Fruit fly (Drosophila melanogaster) whole organism, prepupa: ENCODE measurements around the gene Sfp33A2.

Experiments
- CG10631 ChIP-seq: fragments of 200-800 bp; sonication (Bioruptor generic); optimal IDR thresholded peaks from 2 replicates; lab custom pipeline; 2016; ENCODE audit warnings: missing biosample characterization, missing genetic modification characterization
- CG10669 ChIP-seq: fragments of 200-800 bp; sonication (Bioruptor generic); optimal IDR thresholded peaks from 3 replicates; lab custom pipeline; 2018; ENCODE audit warnings: missing biosample characterization, mild to moderate bottlenecking, missing genetic modification characterization, moderate library complexity
- CG11294 ChIP-seq: fragments of 200-800 bp; sonication (Bioruptor generic); IDR thresholded peaks from 2 replicates; pipeline ENCODE4 v1.3.6; 2022; ENCODE audit warnings: missing biosample characterization, missing genetic modification characterization
- CG11762 ChIP-seq: fragments of 200-800 bp; sonication (Bioruptor generic); optimal IDR thresholded peaks from 3 replicates; lab custom pipeline; 2016; ENCODE audit warnings: missing biosample characterization, missing genetic modification characterization; ENCODE audit not compliant: insufficient read depth
- CG11902 ChIP-seq: fragments of 200-800 bp; sonication (Bioruptor generic); optimal IDR thresholded peaks from 3 replicates; lab custom pipeline; 2016; ENCODE audit warnings: missing biosample characterization, missing genetic modification characterization
- CG15336 ChIP-seq: fragments of 200-800 bp; sonication (Bioruptor generic); IDR thresholded peaks from 2 replicates; pipeline ENCODE4 v1.3.6; 2022; ENCODE audit warnings: missing biosample characterization, missing genetic modification characterization
- CG1621 ChIP-seq: fragments of 200-800 bp; sonication (Bioruptor generic); optimal IDR thresholded peaks from 3 replicates; lab custom pipeline; 2018; ENCODE audit warnings: missing biosample characterization, mild to moderate bottlenecking, missing genetic modification characterization
- CG16779 ChIP-seq: fragments of 200-800 bp; sonication (Bioruptor generic); optimal IDR thresholded peaks from 3 replicates; lab custom pipeline; 2017; ENCODE audit warnings: missing biosample characterization, mild to moderate bottlenecking, missing genetic modification characterization
- CG3032 ChIP-seq: fragments of 200-800 bp; optimal IDR thresholded peaks from 2 replicates; lab custom pipeline; 2019; ENCODE audit warnings: missing biosample characterization, mild to moderate bottlenecking, missing genetic modification characterization, moderate library complexity
- CG32006 ChIP-seq: fragments of 200-800 bp; sonication (Bioruptor generic); optimal IDR thresholded peaks from 3 replicates; lab custom pipeline; 2017; ENCODE audit warnings: missing biosample characterization, mild to moderate bottlenecking, missing genetic modification characterization
- CG3919 ChIP-seq: fragments of 200-800 bp; sonication (Bioruptor generic); optimal IDR thresholded peaks from 3 replicates; lab custom pipeline; 2016; ENCODE audit warnings: missing biosample characterization, missing genetic modification characterization
- CG4318 ChIP-seq: fragments of 200-800 bp; sonication (Bioruptor generic); optimal IDR thresholded peaks from 3 replicates; lab custom pipeline; 2017; ENCODE audit warnings: missing biosample characterization, mild to moderate bottlenecking, missing genetic modification characterization
- CG6163 ChIP-seq: fragments of 200-800 bp; sonication (Bioruptor generic); IDR thresholded peaks from 3 replicates; pipeline ENCODE4 v1.3.6; 2022; ENCODE audit warnings: missing biosample characterization, missing genetic modification characterization
- CG6276 ChIP-seq: fragments of 200-800 bp; sonication (Bioruptor generic); optimal IDR thresholded peaks from 2 replicates; lab custom pipeline; 2017; ENCODE audit warnings: missing biosample characterization, mild to moderate bottlenecking, missing genetic modification characterization
- CG6808 ChIP-seq: fragments of 200-800 bp; sonication (Bioruptor generic); optimal IDR thresholded peaks from 3 replicates; lab custom pipeline; 2017; ENCODE audit warnings: missing biosample characterization, missing genetic modification characterization, mild to moderate bottlenecking, moderate library complexity, missing genetic modification reagents
- CG6854 ChIP-seq: fragments of 200-800 bp; sonication (Bioruptor generic); optimal IDR thresholded peaks from 2 replicates; lab custom pipeline; 2017; ENCODE audit warnings: missing biosample characterization, mild to moderate bottlenecking, missing genetic modification characterization
- CG7368 ChIP-seq: fragments of 200-800 bp; sonication (Bioruptor generic); optimal IDR thresholded peaks from 3 replicates; lab custom pipeline; 2016; ENCODE audit warnings: missing biosample characterization, missing genetic modification characterization
- CG8119 ChIP-seq: fragments of 200-800 bp; sonication (Bioruptor generic); IDR thresholded peaks from 3 replicates; pipeline ENCODE4 v1.3.6; 2022; ENCODE audit warnings: missing biosample characterization, missing genetic modification characterization
- CG8319 ChIP-seq: fragments of 200-800 bp; sonication (Bioruptor generic); optimal IDR thresholded peaks from 3 replicates; lab custom pipeline; 2016; ENCODE audit warnings: missing biosample characterization, missing genetic modification characterization
- CG8632 ChIP-seq: fragments of 200-800 bp; sonication (Bioruptor generic); optimal IDR thresholded peaks from 3 replicates; lab custom pipeline; 2016; ENCODE audit warnings: missing biosample characterization, missing genetic modification characterization
- CG9139 ChIP-seq: fragments of 200-800 bp; sonication (Bioruptor generic); optimal IDR thresholded peaks from 3 replicates; lab custom pipeline; 2017; ENCODE audit warnings: missing biosample characterization, mild to moderate bottlenecking, missing genetic modification characterization
- Eip75B ChIP-seq: fragments of 200-800 bp; sonication (Bioruptor generic); optimal IDR thresholded peaks from 3 replicates; lab custom pipeline; 2016; ENCODE audit warnings: missing biosample characterization, missing genetic modification characterization
- Eip78C ChIP-seq: fragments of 200-800 bp; sonication (Bioruptor generic); peaks from one replicate; lab custom pipeline; 2016; ENCODE audit warnings: missing biosample characterization, missing genetic modification characterization
- Eip93F ChIP-seq: fragments of 200-800 bp; sonication (Bioruptor generic); optimal IDR thresholded peaks from 2 replicates; lab custom pipeline; 2016; ENCODE audit warnings: missing biosample characterization, mild to moderate bottlenecking, missing genetic modification characterization
- Ets96B ChIP-seq: fragments of 200-800 bp; optimal IDR thresholded peaks from 2 replicates; lab custom pipeline; 2019; ENCODE audit warnings: missing biosample characterization, mild to moderate bottlenecking, missing genetic modification characterization, moderate library complexity
- Gug ChIP-seq: fragments of 200-800 bp; sonication (Bioruptor generic); IDR thresholded peaks from 2 replicates; pipeline ENCODE4 v1.3.6; 2022; ENCODE audit warnings: missing biosample characterization, missing genetic modification characterization
- Hr38 ChIP-seq: sonication (Bioruptor generic); optimal IDR thresholded peaks from 2 replicates; lab custom pipeline; 2016; ENCODE audit warnings: missing biosample characterization, missing genetic modification characterization
- Hr39 ChIP-seq: fragments of 200-800 bp; sonication (Bioruptor generic); optimal IDR thresholded peaks from 2 replicates; lab custom pipeline; 2016; ENCODE audit warnings: missing biosample characterization, missing genetic modification characterization
- Hr4 ChIP-seq: fragments of 200-800 bp; sonication (Bioruptor generic); optimal IDR thresholded peaks from 3 replicates; lab custom pipeline; 2016; ENCODE audit warnings: missing biosample characterization, missing genetic modification characterization
- Met ChIP-seq: fragments of 200-800 bp; sonication (Bioruptor generic); optimal IDR thresholded peaks from 3 replicates; lab custom pipeline; 2016; ENCODE audit warnings: missing biosample characterization, missing genetic modification characterization
- OdsH ChIP-seq: fragments of 200-800 bp; sonication (Bioruptor generic); optimal IDR thresholded peaks from 3 replicates; lab custom pipeline; 2016; ENCODE audit warnings: missing biosample characterization, missing genetic modification characterization
- Sox102F ChIP-seq: fragments of 200-800 bp; sonication (Bioruptor generic); optimal IDR thresholded peaks from 2 replicates; lab custom pipeline; 2016; ENCODE audit warnings: missing biosample characterization, mild to moderate bottlenecking, missing genetic modification characterization
- Sox14 ChIP-seq: fragments of 200-800 bp; sonication (Bioruptor generic); optimal IDR thresholded peaks from 3 replicates; lab custom pipeline; 2016; ENCODE audit warnings: missing biosample characterization, missing genetic modification characterization
- Sox15 ChIP-seq: fragments of 200-800 bp; sonication (Bioruptor generic); optimal IDR thresholded peaks from 3 replicates; lab custom pipeline; 2016; ENCODE audit warnings: missing biosample characterization, missing genetic modification characterization
- achi ChIP-seq: fragments of 200-800 bp; sonication (Bioruptor generic); optimal IDR thresholded peaks from 3 replicates; lab custom pipeline; 2016; ENCODE audit warnings: missing biosample characterization, missing genetic modification characterization
- acj6 ChIP-seq: fragments of 200-800 bp; sonication (Bioruptor generic); optimal IDR thresholded peaks from 3 replicates; lab custom pipeline; 2016; ENCODE audit warnings: missing biosample characterization, missing genetic modification characterization
- dac ChIP-seq: fragments of 200-800 bp; sonication (Bioruptor generic); optimal IDR thresholded peaks from 2 replicates; lab custom pipeline; 2017; ENCODE audit warnings: missing biosample characterization, mild to moderate bottlenecking, missing genetic modification characterization
- esn ChIP-seq: fragments of 200-800 bp; sonication (Bioruptor generic); optimal IDR thresholded peaks from 2 replicates; lab custom pipeline; 2016; ENCODE audit warnings: missing biosample characterization, mild to moderate bottlenecking, missing genetic modification characterization, moderate library complexity
- fd59A ChIP-seq: fragments of 200-800 bp; sonication (Bioruptor generic); optimal IDR thresholded peaks from 2 replicates; lab custom pipeline; 2017; ENCODE audit warnings: missing biosample characterization, mild to moderate bottlenecking, missing genetic modification characterization, missing genetic modification reagents
- fd85E ChIP-seq: fragments of 200-800 bp; sonication (Bioruptor generic); optimal IDR thresholded peaks from 3 replicates; lab custom pipeline; 2016; ENCODE audit warnings: missing biosample characterization, missing genetic modification characterization
- lz ChIP-seq: fragments of 200-800 bp; sonication (Bioruptor generic); optimal IDR thresholded peaks from 3 replicates; lab custom pipeline; 2016; ENCODE audit warnings: missing biosample characterization, missing genetic modification characterization
- net ChIP-seq: fragments of 200-800 bp; sonication (Bioruptor generic); optimal IDR thresholded peaks from 3 replicates; lab custom pipeline; 2016; ENCODE audit warnings: missing biosample characterization, missing genetic modification characterization
- pdm3 ChIP-seq: fragments of 200-800 bp; sonication (Bioruptor generic); optimal IDR thresholded peaks from 3 replicates; lab custom pipeline; 2016; ENCODE audit warnings: missing biosample characterization, missing genetic modification characterization
- topi ChIP-seq: fragments of 200-800 bp; sonication (Bioruptor generic); optimal IDR thresholded peaks from 3 replicates; lab custom pipeline; 2016; ENCODE audit warnings: missing biosample characterization, missing genetic modification characterization
- vri ChIP-seq: fragments of 200-800 bp; sonication (Bioruptor generic); optimal IDR thresholded peaks from 3 replicates; lab custom pipeline; 2016; ENCODE audit warnings: missing biosample characterization, mild to moderate bottlenecking, missing genetic modification characterization

Sfp33A2 gene

DNA sequence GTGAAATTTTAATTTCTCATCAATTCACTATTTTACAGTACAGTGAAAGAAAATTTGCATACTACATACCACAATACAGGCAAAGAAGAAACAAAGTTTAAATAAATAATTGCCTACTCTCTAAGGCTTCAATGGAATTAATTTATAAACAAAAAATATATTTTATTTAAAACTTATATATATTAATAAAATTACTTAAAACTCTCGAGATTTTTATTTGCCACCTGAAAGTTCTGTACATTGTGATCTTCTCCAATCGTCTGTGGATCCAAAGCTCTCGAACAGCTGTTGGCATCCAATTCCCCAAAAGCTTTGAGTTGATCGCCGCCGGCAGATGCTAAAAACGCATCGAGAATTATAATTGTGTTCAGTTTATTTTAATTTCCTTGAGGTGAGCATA, 12.1 kb downstream of the Sfp33A2 start, which contains the start of gene Mal-B2:
Gene Mal-B2 (plus strand): TSS at position 301 of the 400 bp plus-strand sequence.
- TF ChIP-seq CG11902, result no peak
- TF ChIP-seq Eip75B (GFP tag; lab: Kevin White, UChicago), result no peak
- no peak for TF ChIP-seq CG15336 (GFP tag; lab: Robert Waterston, UW)
- TF ChIP-seq Sox102F (GFP tag; lab: Kevin White, UChicago), result no peak
- no peak for TF ChIP-seq Sox14 (GFP tag; lab: Kevin White, UChicago)
- TF ChIP-seq CG8119 (GFP tag; lab: Robert Waterston, UW), result no peak
- TF ChIP-seq CG7368 (GFP tag; lab: Kevin White, UChicago), result no peak
- TF ChIP-seq CG11762 (GFP tag; lab: Kevin White, UChicago), result no peak
- no peak for TF ChIP-seq CG8632 (GFP tag; lab: Kevin White, UChicago)
- no peak for TF ChIP-seq CG3032 (tag; lab: Kevin White, UChicago)
- TF ChIP-seq topi (GFP tag; lab: Kevin White, UChicago), result no peak
- TF ChIP-seq Eip78C (GFP tag; lab: Kevin White, UChicago), result no peak
- no peak for TF ChIP-seq CG6163 (GFP tag; lab: Robert Waterston, UW)
- no peak for TF ChIP-seq dac (GFP tag; lab: Kevin White, UChicago)
- TF ChIP-seq OdsH (GFP tag; lab: Kevin White, UChicago), result no peak
- TF ChIP-seq achi (GFP tag; lab: Kevin White, UChicago), result no peak
- TF ChIP-seq pdm3 (GFP tag; lab: Kevin White, UChicago), result no peak
- no peak for TF ChIP-seq Gug (GFP tag; lab: Robert Waterston, UW)

DNA sequence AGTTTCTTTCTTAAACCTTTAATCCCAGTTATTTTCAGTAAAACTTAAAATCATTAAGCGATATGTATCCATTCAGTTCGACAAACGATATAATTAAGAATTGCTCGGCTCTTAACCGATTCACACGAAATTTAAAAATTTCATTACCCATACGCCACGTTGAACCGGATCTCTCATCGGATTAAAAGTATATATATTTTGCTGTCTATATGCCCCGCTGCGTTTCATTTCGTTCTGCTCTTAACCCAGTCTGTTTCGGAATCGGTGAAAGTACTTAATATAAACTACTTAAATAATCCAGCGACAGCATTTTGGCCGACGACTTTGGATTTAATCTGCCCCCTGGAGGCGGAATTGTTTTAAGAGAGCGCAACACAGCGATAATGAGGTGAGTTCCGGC, 15.6 kb downstream of the Sfp33A2 start, which contains the start of gene CG42751:
Gene CG42751 (plus strand): TSS at position 301 of the 400 bp plus-strand sequence.
- no peak for TF ChIP-seq CG1621 (tag; lab: Kevin White, UChicago)
- TF ChIP-seq, all 60 proteins: peak for 0

DNA sequence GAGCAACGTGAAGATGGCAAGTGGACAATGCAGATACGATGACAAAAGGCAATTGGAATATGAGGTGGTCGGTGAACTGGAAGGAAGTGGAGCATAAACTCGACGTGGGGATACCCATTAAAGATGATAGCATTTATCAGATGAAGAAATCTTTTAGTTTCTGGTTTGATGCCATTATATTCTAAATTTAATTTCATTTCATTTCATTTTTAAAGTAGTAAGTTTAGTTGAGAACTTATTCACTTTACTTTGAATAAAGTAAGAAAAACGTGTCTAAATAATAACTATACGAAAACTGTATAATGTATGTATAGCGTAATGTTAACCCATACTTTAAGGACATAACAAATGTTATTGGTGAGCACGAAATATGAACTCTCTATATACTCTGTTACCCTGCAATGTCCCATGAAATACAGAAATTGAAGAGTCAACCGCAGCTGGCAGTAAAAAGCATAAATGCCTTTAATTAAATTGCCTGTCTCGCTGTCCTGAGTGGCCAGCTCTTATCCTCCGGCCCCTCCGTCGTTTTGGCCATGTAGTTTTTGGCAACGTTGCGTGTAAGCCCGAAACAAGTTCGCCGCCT, 33.4 kb downstream of the Sfp33A2 start:
- TF ChIP-seq esn (GFP tag; lab: Kevin White, UChicago) (no peak), CG32006 (GFP tag; lab: Kevin White, UChicago) (peak; percentile 11), CG1621 (tag; lab: Kevin White, UChicago) (no peak), OdsH (GFP tag; lab: Kevin White, UChicago) (peak; percentile 49), CG15336 (GFP tag; lab: Robert Waterston, UW) (no peak), CG6854 (GFP tag; lab: Kevin White, UChicago) (no peak), CG3919 (GFP tag; lab: Kevin White, UChicago) (peak; percentile 59), CG4318 (no peak), achi (GFP tag; lab: Kevin White, UChicago) (peak; percentile 52), vri (GFP tag; lab: Kevin White, UChicago) (no peak), CG9139 (GFP tag; lab: Kevin White, UChicago) (no peak), CG11294 (GFP tag; lab: Robert Waterston, UW) (no peak), topi (GFP tag; lab: Kevin White, UChicago) (peak; percentile 74), Sox15 (GFP tag; lab: Kevin White, UChicago) (peak; percentile 24), fd59A (peak; percentile 9), dac (GFP tag; lab: Kevin White, UChicago) (no peak), CG8119 (GFP tag; lab: Robert Waterston, UW) (no peak), Hr38 (no peak), Hr4 (no peak), CG3032 (tag; lab: Kevin White, UChicago) (peak; percentile 23), CG10669 (GFP tag; lab: Kevin White, UChicago) (peak; percentile 39), Eip93F (GFP tag; lab: Kevin White, UChicago) (no peak), CG6276 (GFP tag; lab: Kevin White, UChicago) (no peak), Gug (GFP tag; lab: Robert Waterston, UW) (no peak), CG6163 (GFP tag; lab: Robert Waterston, UW) (no peak), CG8632 (GFP tag; lab: Kevin White, UChicago) (peak; percentile 49), CG16779 (tag; lab: Kevin White, UChicago) (no peak), CG6808 (GFP tag; lab: Kevin White, UChicago) (peak; percentile 41), net (no peak), Ets96B (tag; lab: Kevin White, UChicago) (peak; percentile 57), CG8319 (GFP tag; lab: Kevin White, UChicago) (peak; percentile 25), Met (GFP tag; lab: Kevin White, UChicago) (peak; percentile 64), lz (GFP tag; lab: Kevin White, UChicago) (peak; percentile 66), CG10631 (peak; percentile 32), fd85E (no peak), acj6 (GFP tag; lab: Kevin White, UChicago) (peak; percentile 41), Hr39 (GFP tag; lab: Kevin White, UChicago) (peak; percentile 51), CG7368 (GFP tag; lab: Kevin White, UChicago) (no peak), Sox102F (GFP tag; lab: Kevin White, UChicago) (peak; percentile 68)
